Fruit fly (Drosophila melanogaster): ENCODE results near the gene Act87E.

DNA sequence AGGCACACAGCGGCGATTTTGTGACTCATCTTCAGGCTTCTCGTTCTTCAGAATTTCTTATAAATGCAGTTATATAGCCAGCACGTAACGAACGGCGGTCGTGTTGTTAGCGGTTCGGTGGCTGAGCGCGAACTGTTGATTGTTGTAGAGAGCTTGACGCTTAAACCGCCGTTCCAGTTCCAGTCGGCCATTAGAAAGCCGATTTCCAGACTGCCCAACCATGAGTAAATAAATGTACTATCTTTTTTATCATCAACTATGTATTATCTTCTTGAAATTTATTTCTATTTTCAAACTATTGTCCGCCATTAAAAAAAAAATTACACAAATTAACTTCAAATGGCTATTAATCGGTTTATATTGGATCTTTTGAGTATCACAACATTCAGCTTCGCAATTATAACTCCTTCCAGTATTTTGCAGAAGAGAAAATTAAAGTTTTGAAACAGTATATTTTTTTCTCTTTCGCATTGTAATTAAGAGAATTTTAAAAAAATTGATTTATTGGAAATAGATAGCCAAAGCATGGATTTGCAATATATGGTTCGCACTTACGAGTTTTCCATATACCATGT lies 24.0 kb upstream of the Act87E start, which contains the start of gene GILT1:
- TF ChIP-seq Sin3A (optimal IDR thresholded peaks at IDR 0.05) (no peak), insv (optimal IDR thresholded peaks at IDR 0.05) (no peak), psq (optimal IDR thresholded peaks at IDR 0.05) (no peak), ttk (optimal IDR thresholded peaks at IDR 0.05) (no peak), h (optimal IDR thresholded peaks at IDR 0.05) (no peak)

All from Kc167 (cell line).